Worm (Caenorhabditis elegans): ENCODE results near the gene W03C9.1.

DNA sequence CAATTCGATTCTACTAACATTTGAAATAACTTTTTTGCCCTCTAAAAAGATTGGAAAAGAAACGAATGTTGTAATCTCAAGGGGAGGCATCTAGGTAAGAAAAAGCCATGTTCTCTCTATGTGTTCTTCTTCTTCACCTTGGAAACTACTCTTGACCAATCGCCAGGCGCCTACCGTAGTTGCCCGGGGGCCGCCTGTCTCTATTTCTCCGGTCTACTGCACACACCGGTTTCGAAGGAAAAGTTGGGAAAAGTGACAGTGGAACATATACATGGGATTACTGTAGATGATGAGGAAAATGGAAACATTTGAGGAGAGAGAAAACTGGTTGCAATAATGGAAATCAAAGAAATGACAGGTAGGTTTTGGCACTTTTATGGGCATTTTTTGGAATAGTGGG, 35.4 kb downstream of the W03C9.1 start:
- TF ChIP-seq rnt-1 (tag; optimal IDR thresholded peaks at IDR 0.05) (no peak), dmd-4 (tag; optimal IDR thresholded peaks at IDR 0.05; ENCODE audit: borderline replicate concordance) (no peak), dve-1 (tag; optimal IDR thresholded peaks at IDR 0.05) (no peak), elt-2 (tag; optimal IDR thresholded peaks at IDR 0.05) (no peak), fkh-10 (GFP tag; optimal IDR thresholded peaks at IDR 0.05) (no peak), lin-11 (tag; optimal IDR thresholded peaks at IDR 0.05) (no peak), ceh-34 (tag; optimal IDR thresholded peaks at IDR 0.05) (no peak), unc-42 (tag; optimal IDR thresholded peaks at IDR 0.05) (no peak), F13H6.1 (tag; optimal IDR thresholded peaks at IDR 0.05) (no peak)

Data from whole organism, late embryonic.